Worm (Caenorhabditis elegans): ENCODE measurements around the gene math-9.

ce11 chrII:1886379-1886778 is 4.2 kb downstream of the math-9 start, which contains the start of gene math-7:
- TF ChIP-seq F39B2.1 (GFP tag; IDR thresholded peaks at IDR 0.05) (no peak), zim-3 (tag; optimal IDR thresholded peaks at IDR 0.05) (no peak), snpc-4 (GFP tag; optimal IDR thresholded peaks at IDR 0.05) (no peak), snpc-4 (tag; optimal IDR thresholded peaks at IDR 0.05) (no peak), unc-62 (GFP tag; optimal IDR thresholded peaks at IDR 0.05) (no peak), somi-1 (GFP tag; optimal IDR thresholded peaks at IDR 0.05) (no peak), F22D6.2 (tag; optimal IDR thresholded peaks at IDR 0.05) (no peak)

Data from whole organism, young adult.